Worm (Caenorhabditis elegans) whole organism, young adult: ENCODE measurements around the gene Y57E12AL.6.

Experiments used
- C17E4.6 ChIP-seq: fragments of 200-800 bp; sonication (Bioruptor generic); IDR thresholded peaks from 2 replicates; pipeline ENCODE4 v1.3.6; 2022; ENCODE audit warnings: missing genetic modification reagents, missing genetic modification characterization, missing compliant biosample characterization
- F22D6.2 ChIP-seq: sonication (generic microtip); optimal IDR thresholded peaks from 2 replicates; lab custom pipeline; 2016; ENCODE audit warnings: mild to moderate bottlenecking, missing genetic modification characterization, missing compliant biosample characterization
- F57A8.1 ChIP-seq: fragments of 200-800 bp; sonication (Bioruptor generic); optimal IDR thresholded peaks from 2 replicates; lab custom pipeline; 2018; ENCODE audit warnings: mild to moderate bottlenecking, missing genetic modification characterization, moderate library complexity, missing compliant biosample characterization
- F57C9.4 ChIP-seq: sonication (generic microtip); optimal IDR thresholded peaks from 2 replicates; lab custom pipeline; 2017; ENCODE audit warnings: mild to moderate bottlenecking, missing genetic modification characterization, missing compliant biosample characterization
- K11D2.4 ChIP-seq: fragments of 200-800 bp; sonication (Bioruptor generic); IDR thresholded peaks from 2 replicates; pipeline ENCODE4 v1.3.6; 2022; ENCODE audit warnings: missing genetic modification reagents, missing genetic modification characterization, missing compliant biosample characterization
- Y79H2A.3 ChIP-seq: fragments of 200-800 bp; sonication (Bioruptor generic); conservative IDR thresholded peaks from 2 replicates; pipeline ENCODE4 v1.3.6; 2022; ENCODE audit warnings: missing genetic modification reagents, missing genetic modification characterization, missing compliant biosample characterization
- athp-1 ChIP-seq: sonication (generic microtip); optimal IDR thresholded peaks from 2 replicates; lab custom pipeline; 2017; ENCODE audit warnings: mild to moderate bottlenecking, missing genetic modification characterization, missing compliant biosample characterization
- attf-3 ChIP-seq: fragments of 200-800 bp; sonication (Bioruptor generic); conservative IDR thresholded peaks from 2 replicates; pipeline ENCODE4 v1.3.6; 2022; ENCODE audit warnings: missing genetic modification reagents, missing genetic modification characterization, missing compliant biosample characterization
- bed-1 ChIP-seq: fragments of 200-800 bp; sonication (Bioruptor generic); IDR thresholded peaks from 2 replicates; pipeline ENCODE4 v1.3.6; 2022; ENCODE audit warnings: missing genetic modification reagents, missing genetic modification characterization, missing compliant biosample characterization
- bed-2 ChIP-seq: fragments of 200-800 bp; sonication (Bioruptor generic); IDR thresholded peaks from 2 replicates; pipeline ENCODE4 v1.3.6; 2022; ENCODE audit warnings: missing genetic modification reagents, missing genetic modification characterization, missing compliant biosample characterization
- die-1 ChIP-seq: sonication (generic microtip); optimal IDR thresholded peaks from 2 replicates; lab custom pipeline; 2016; ENCODE audit warnings: missing genotype, mild to moderate bottlenecking, missing genetic modification characterization, missing compliant biosample characterization
- dpff-1 ChIP-seq: sonication (generic microtip); optimal IDR thresholded peaks from 2 replicates; lab custom pipeline; 2017; ENCODE audit warnings: mild to moderate bottlenecking, missing genetic modification characterization, missing compliant biosample characterization
- egl-44 ChIP-seq: fragments of 200-800 bp; sonication (Bioruptor generic); IDR thresholded peaks from 2 replicates; pipeline ENCODE4 v1.3.6; 2022; ENCODE audit warnings: missing genetic modification reagents, missing genetic modification characterization, missing compliant biosample characterization
- egrh-3 ChIP-seq: fragments of 200-800 bp; sonication (Bioruptor generic); IDR thresholded peaks from 2 replicates; pipeline ENCODE4 v1.3.6; 2022; ENCODE audit warnings: missing genetic modification reagents, missing genetic modification characterization, missing compliant biosample characterization
- ekl-4 ChIP-seq: fragments of 200-800 bp; sonication (Bioruptor generic); IDR thresholded peaks from 2 replicates; pipeline ENCODE4 v1.3.6; 2022; ENCODE audit warnings: missing genetic modification reagents, missing genetic modification characterization, missing compliant biosample characterization
- hmg-1.2 ChIP-seq: fragments of 200-800 bp; sonication (Bioruptor generic); IDR thresholded peaks from 2 replicates; pipeline ENCODE4 v1.3.6; 2022; ENCODE audit warnings: missing genetic modification reagents, missing genetic modification characterization, missing compliant biosample characterization
- let-526 ChIP-seq: fragments of 200-800 bp; sonication (Bioruptor generic); IDR thresholded peaks from 2 replicates; pipeline ENCODE4 v1.3.6; 2022; ENCODE audit warnings: missing genetic modification reagents, missing genetic modification characterization, missing compliant biosample characterization
- lin-35 ChIP-seq, 3 experiments: fragments of 150-350 bp in 2 of 3; sonication (generic microtip) in 1 of 3; optimal IDR thresholded peaks; 2 replicates each; lab custom pipeline; 2014 to 2018; ENCODE audit warnings: missing biosample characterization in 3 of 3, missing genetic modification characterization in 3 of 3, missing genetic modification reagents in 3 of 3
- lin-40 ChIP-seq: sonication (generic microtip); optimal IDR thresholded peaks from 2 replicates; lab custom pipeline; 2016; ENCODE audit warnings: missing genetic modification characterization, mild to moderate bottlenecking, missing compliant biosample characterization, missing genotype, missing genetic modification reagents
- lsl-1 ChIP-seq: fragments of 200-800 bp; sonication (Bioruptor generic); optimal IDR thresholded peaks from 2 replicates; lab custom pipeline; 2018; ENCODE audit warnings: mild to moderate bottlenecking, missing genetic modification characterization, moderate library complexity, missing compliant biosample characterization
- mes-4 ChIP-seq: sonication (generic microtip); optimal IDR thresholded peaks from 2 replicates; lab custom pipeline; 2016; ENCODE audit warnings: missing genotype, missing genetic modification characterization, missing compliant biosample characterization
- mxl-1 ChIP-seq: sonication (generic microtip); optimal IDR thresholded peaks from 2 replicates; lab custom pipeline; 2016; ENCODE audit warnings: missing genetic modification characterization, missing compliant biosample characterization
- nhr-179 ChIP-seq: sonication (generic microtip); optimal IDR thresholded peaks from 2 replicates; lab custom pipeline; 2016; ENCODE audit warnings: mild to moderate bottlenecking, missing genetic modification characterization, missing compliant biosample characterization
- rpc-1 ChIP-seq, 2 experiments: fragments of 150-350 bp in 1 of 2; sonication (generic microtip) in 1 of 2; optimal IDR thresholded peaks; 2 replicates each; lab custom pipeline; 2014 to 2018; ENCODE audit warnings: missing biosample characterization in 1 of 2, missing genetic modification characterization in 1 of 2, missing genetic modification reagents in 1 of 2, missing genotype in 1 of 2
- sdz-38 ChIP-seq: sonication (generic microtip); optimal IDR thresholded peaks from 2 replicates; lab custom pipeline; 2016; ENCODE audit warnings: missing genotype, missing genetic modification characterization, missing compliant biosample characterization
- snpc-1.1 ChIP-seq: sonication (generic microtip); optimal IDR thresholded peaks from 2 replicates; lab custom pipeline; 2017; ENCODE audit warnings: missing genetic modification characterization, mild to moderate bottlenecking, missing compliant biosample characterization, antibody characterized with exemption, moderate library complexity, missing genotype, missing genetic modification reagents; ENCODE audit not compliant: insufficient read depth
- snpc-3.4 ChIP-seq: sonication (generic microtip); optimal IDR thresholded peaks from 2 replicates; lab custom pipeline; 2017; ENCODE audit warnings: missing genetic modification characterization, mild to moderate bottlenecking, missing compliant biosample characterization, antibody characterized with exemption, moderate library complexity, missing genotype, missing genetic modification reagents
- tbx-9 ChIP-seq: sonication (generic microtip); optimal IDR thresholded peaks from 2 replicates; lab custom pipeline; 2016; ENCODE audit warnings: borderline replicate concordance, missing genetic modification characterization, inconsistent platforms, missing compliant biosample characterization
- xnd-1 ChIP-seq: sonication (generic microtip); optimal IDR thresholded peaks from 2 replicates; lab custom pipeline; 2016; ENCODE audit warnings: missing genotype, missing genetic modification reagents, missing genetic modification characterization, missing compliant biosample characterization
- ztf-26 ChIP-seq: sonication (generic microtip); optimal IDR thresholded peaks from 2 replicates; lab custom pipeline; 2017; ENCODE audit warnings: missing genetic modification characterization, missing compliant biosample characterization
- ztf-3 ChIP-seq: fragments of 200-800 bp; sonication (Bioruptor generic); optimal IDR thresholded peaks from 2 replicates; lab custom pipeline; 2018; ENCODE audit warnings: mild to moderate bottlenecking, missing genetic modification characterization, missing compliant biosample characterization

Y57E12AL.6 gene

ce11 chrV:7051133-7051765 is 9.0 kb downstream of the Y57E12AL.6 start, which contains the start of the genes tofu-2 and spig-1:
Gene tofu-2 (minus strand): TSS chrV:7051248.
Gene spig-1 (plus strand): TSS chrV:7051715.
- TF ChIP-seq attf-3 (GFP tag; lab: Robert Waterston, UW) = peak; percentile 86
- no peak for TF ChIP-seq dpff-1
- TF ChIP-seq, all 124 proteins: peak for 1

ce11 chrV:7050153-7050552 is 10.1 kb downstream of the Y57E12AL.6 start:
- TF ChIP-seq C17E4.6 (GFP tag; lab: Robert Waterston, UW) = no peak
- no peak for TF ChIP-seq K11D2.4 (GFP tag; lab: Robert Waterston, UW)
- no peak for TF ChIP-seq ztf-26 (tag; lab: Kevin White, UChicago)
- TF ChIP-seq bed-1 (GFP tag; lab: Robert Waterston, UW) = no peak
- no peak for TF ChIP-seq mxl-1 (tag; lab: Kevin White, UChicago)
- TF ChIP-seq snpc-3.4 = no peak
- no peak for TF ChIP-seq athp-1
- no peak for TF ChIP-seq xnd-1 (tag; lab: Kevin White, UChicago)

- TF ChIP-seq dpff-1 (no peak), mes-4 (tag; lab: Kevin White, UChicago) (no peak), nhr-179 (no peak)
Measured at ce11 chrV:7047512-7047911, 12.8 kb downstream of the Y57E12AL.6 start, which contains the start of gene F20A1.8. Gene F20A1.8 (minus strand): TSS chrV:7047612.

- TF ChIP-seq nhr-179 (no peak), lin-40 (tag; lab: Kevin White, UChicago) (no peak), egl-44 (GFP tag; lab: Robert Waterston, UW) (no peak), F22D6.2 (no peak), let-526 (GFP tag; lab: Robert Waterston, UW) (no peak), F57A8.1 (GFP tag; lab: Kevin White, UChicago) (no peak), die-1 (no peak), tbx-9 (no peak), lsl-1 (no peak), hmg-1.2 (GFP tag; lab: Robert Waterston, UW) (no peak), sdz-38 (tag; lab: Kevin White, UChicago) (no peak), egrh-3 (GFP tag; lab: Robert Waterston, UW) (no peak), bed-2 (GFP tag; lab: Robert Waterston, UW) (no peak), lin-35 (GFP tag; optimal IDR thresholded peaks at IDR 0.05; lab: Kevin White, UChicago) (no peak), ztf-3 (no peak)
- TF ChIP-seq, all 124 proteins: peak for 0
Measured at ce11 chrV:7046005-7046404, 14.3 kb downstream of the Y57E12AL.6 start, which contains the start of gene F20A1.2. Gene F20A1.2 (plus strand): TSS chrV:7046305.

ce11 chrV:7036475-7036874 is 23.8 kb downstream of the Y57E12AL.6 start, which contains the start of gene twk-11:
Gene twk-11 (minus strand): TSS chrV:7036575.
- TF ChIP-seq lin-40 (tag; lab: Kevin White, UChicago) (no peak), Y79H2A.3 (GFP tag; lab: Robert Waterston, UW) (no peak), ekl-4 (GFP tag; lab: Robert Waterston, UW) (no peak), rpc-1 (optimal IDR thresholded peaks at IDR 0.05; lab: Kevin White, UChicago) (no peak), rpc-1 (tag; optimal IDR thresholded peaks at IDR 0.05; lab: Kevin White, UChicago) (no peak)

- no peak for TF ChIP-seq snpc-1.1 (tag; lab: Kevin White, UChicago)
- no peak for TF ChIP-seq F57C9.4 (tag; lab: Kevin White, UChicago)
Measured at ce11 chrV:7027055-7027454, 33.2 kb downstream of the Y57E12AL.6 start, which contains the start of gene F20A1.6. Gene F20A1.6 (minus strand): TSS chrV:7027155.
